Worm (Caenorhabditis elegans): ENCODE results near the gene srbc-3.

ce11 chrV:3349877-3350276 is 41.6 kb downstream of the srbc-3 start, which contains the start of gene C17B7.15:
- TF ChIP-seq ceh-36 (tag; optimal IDR thresholded peaks at IDR 0.05): no peak
- no peak for TF ChIP-seq F13C5.2 (tag; optimal IDR thresholded peaks at IDR 0.05)
- no peak for TF ChIP-seq sea-1 (GFP tag; conservative IDR thresholded peaks at IDR 0.05)
- TF ChIP-seq ama-1 (optimal IDR thresholded peaks at IDR 0.05): no peak
- no peak for TF ChIP-seq pes-1 (GFP tag; IDR thresholded peaks at IDR 0.05)
- no peak for TF ChIP-seq ceh-13 (GFP tag; optimal IDR thresholded peaks at IDR 0.05)
- TF ChIP-seq tbx-37 (GFP tag; conservative IDR thresholded peaks at IDR 0.05): no peak
- no peak for TF ChIP-seq flt-1 (GFP tag; IDR thresholded peaks at IDR 0.05)
